Fruit fly (Drosophila melanogaster) Kc167 (cell line): ENCODE results near the gene Enoph.

ENCODE experiments used
- Myc ChIP-seq: fragments of >200 bp; optimal IDR thresholded peaks from 2 replicates; lab custom pipeline; 2017; ENCODE audit warnings: missing external identifiers
- Sin3A ChIP-seq: fragments of >200 bp; optimal IDR thresholded peaks from 2 replicates; lab custom pipeline; 2018; ENCODE audit warnings: missing external identifiers
- h ChIP-seq: fragments of >200 bp; optimal IDR thresholded peaks from 3 replicates; lab custom pipeline; 2018; ENCODE audit warnings: missing external identifiers
- insv ChIP-seq: fragments of >200 bp; optimal IDR thresholded peaks from 3 replicates; lab custom pipeline; 2018; ENCODE audit warnings: missing external identifiers
- psq ChIP-seq: fragments of >200 bp; optimal IDR thresholded peaks from 2 replicates; lab custom pipeline; 2017; ENCODE audit warnings: missing external identifiers
- ttk ChIP-seq: sonication (Bioruptor generic); optimal IDR thresholded peaks from 2 replicates; lab custom pipeline; 2017; ENCODE audit warnings: missing external identifiers

DNA sequence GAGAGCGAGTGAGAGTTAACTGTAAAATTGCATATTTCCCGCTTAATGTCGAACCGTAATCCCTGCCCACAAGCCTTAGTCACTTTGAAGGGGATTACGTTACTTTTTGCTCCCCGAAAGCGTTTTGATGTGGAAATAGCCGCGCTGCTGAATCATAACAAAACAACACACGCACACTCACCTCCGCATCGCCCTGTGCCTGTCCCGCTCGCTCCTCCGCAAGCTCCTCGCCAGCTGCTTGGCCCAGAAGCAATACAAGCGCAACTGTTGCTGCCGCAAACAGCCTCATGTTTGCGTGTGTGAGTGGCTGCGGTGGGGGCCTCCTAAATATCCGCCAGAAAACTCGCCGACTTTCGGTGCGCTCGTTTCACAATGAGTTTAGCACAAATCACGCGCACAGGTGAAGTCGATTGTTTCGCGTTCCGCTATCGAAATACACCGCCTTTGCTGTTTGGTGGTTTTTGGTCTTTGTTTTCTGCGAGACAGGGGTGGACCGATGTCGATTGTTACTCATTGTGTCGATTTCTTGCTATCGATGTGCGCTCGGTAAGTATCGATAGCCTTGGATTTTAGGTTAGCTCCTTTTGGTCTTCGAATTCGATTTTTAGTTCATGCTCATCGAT lies 5.1 kb downstream of the Enoph start, which contains the start of gene CtsF:
- TF ChIP-seq psq (lab: Kevin White, UChicago) = no peak
- TF ChIP-seq h = no peak
- TF ChIP-seq ttk (lab: Kevin White, UChicago) = no peak
- TF ChIP-seq insv (lab: Kevin White, UChicago) = no peak
- TF ChIP-seq Myc = no peak
- TF ChIP-seq Sin3A (lab: Kevin White, UChicago) = no peak
